Fruit fly (Drosophila melanogaster) Kc167 (cell line): ENCODE data around the gene Ugt37C2.

Experiments used
- Sin3A ChIP-seq: fragments of >200 bp; optimal IDR thresholded peaks from 2 replicates; lab custom pipeline; 2018; ENCODE audit warnings: missing external identifiers
- h ChIP-seq: fragments of >200 bp; optimal IDR thresholded peaks from 3 replicates; lab custom pipeline; 2018; ENCODE audit warnings: missing external identifiers
- insv ChIP-seq: fragments of >200 bp; optimal IDR thresholded peaks from 3 replicates; lab custom pipeline; 2018; ENCODE audit warnings: missing external identifiers
- ttk ChIP-seq: sonication (Bioruptor generic); optimal IDR thresholded peaks from 2 replicates; lab custom pipeline; 2017; ENCODE audit warnings: missing external identifiers

Gene Ugt37C2

DNA sequence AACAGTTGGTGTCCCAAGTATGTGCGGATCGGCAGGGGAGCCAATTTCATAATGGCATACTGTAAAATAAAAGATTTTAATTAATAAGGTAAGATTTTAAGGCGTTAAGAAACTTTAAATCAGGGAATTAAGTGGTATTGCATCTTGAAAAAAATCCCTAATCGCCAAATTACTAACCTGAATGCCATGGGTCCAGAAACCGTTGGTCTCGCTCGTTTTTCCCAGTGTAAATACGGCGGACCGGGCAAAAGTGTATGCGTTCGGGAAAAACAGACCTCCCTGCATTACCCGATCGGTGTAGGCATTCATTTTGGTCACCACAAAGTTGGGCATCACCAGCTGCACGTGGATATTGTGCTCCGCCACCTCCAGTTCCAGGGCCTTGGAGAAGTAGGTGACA is 49.3 kb downstream of the Ugt37C2 start:
- TF ChIP-seq insv (lab: Kevin White, UChicago): no peak
- no peak for TF ChIP-seq ttk

DNA sequence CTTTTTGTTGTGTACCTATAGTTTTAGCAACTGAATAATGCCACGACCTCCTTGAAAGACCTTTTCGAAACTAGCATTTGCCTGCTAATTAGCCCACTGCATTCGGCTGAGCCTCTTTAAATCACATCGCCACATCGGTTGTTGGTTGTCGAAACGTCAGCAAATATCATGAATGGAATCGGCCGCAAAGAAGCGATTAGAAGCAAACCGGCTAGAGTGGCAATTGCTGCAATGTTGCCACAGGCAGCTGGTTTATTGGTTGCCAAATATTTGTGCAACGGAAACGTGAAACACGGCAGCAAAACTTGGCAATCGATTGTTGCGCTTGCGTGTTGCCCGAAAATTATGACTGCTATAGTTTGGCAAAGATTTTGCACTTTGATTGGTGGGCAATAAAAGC is 51.2 kb downstream of the Ugt37C2 start:
- TF ChIP-seq Sin3A (lab: Kevin White, UChicago): no peak
- TF ChIP-seq h: no peak
